Fruit fly (Drosophila melanogaster) whole organism, embryonic: ENCODE measurements around the gene CG18428.

Source experiments
- CG1024 ChIP-seq: fragments of 200-800 bp; sonication (Bioruptor generic); IDR thresholded peaks from 2 replicates; pipeline ENCODE4 v1.3.6; 2022; ENCODE audit warnings: missing biosample characterization, missing genetic modification characterization
- CG10321 ChIP-seq: fragments of 200-800 bp; sonication (Bioruptor generic); IDR thresholded peaks from 2 replicates; pipeline ENCODE4 v1.3.6; 2022; ENCODE audit warnings: missing biosample characterization, missing genetic modification characterization
- CG10366 ChIP-seq: fragments of 200-800 bp; sonication (Bioruptor generic); IDR thresholded peaks from 2 replicates; pipeline ENCODE4 v1.3.6; 2022; ENCODE audit warnings: missing biosample characterization, missing genetic modification characterization
- CG11723 ChIP-seq: fragments of 200-800 bp; sonication (Bioruptor generic); optimal IDR thresholded peaks from 2 replicates; lab custom pipeline; 2017; ENCODE audit warnings: missing biosample characterization, mild to moderate bottlenecking, missing genetic modification characterization
- CG14050 ChIP-seq: fragments of 200-800 bp; sonication (Bioruptor generic); IDR thresholded peaks from 3 replicates; pipeline ENCODE4 v1.3.6; 2022; ENCODE audit warnings: missing biosample characterization, missing genetic modification characterization
- CG18011 ChIP-seq: fragments of 200-800 bp; sonication (Bioruptor generic); optimal IDR thresholded peaks from 2 replicates; lab custom pipeline; 2017; ENCODE audit warnings: missing biosample characterization, missing genetic modification characterization, mild to moderate bottlenecking, moderate library complexity, missing genotype
- CG18262 ChIP-seq: fragments of 200-800 bp; optimal IDR thresholded peaks from 3 replicates; lab custom pipeline; 2019; ENCODE audit warnings: missing biosample characterization, mild to moderate bottlenecking, missing genetic modification characterization, moderate library complexity
- CG18619 ChIP-seq: fragments of 200-800 bp; sonication (Bioruptor generic); optimal IDR thresholded peaks from 3 replicates; lab custom pipeline; 2017; ENCODE audit warnings: missing biosample characterization, mild to moderate bottlenecking, missing genetic modification characterization
- CG32772 ChIP-seq: fragments of 200-800 bp; sonication (Bioruptor generic); IDR thresholded peaks from 2 replicates; pipeline ENCODE4 v1.3.6; 2022; ENCODE audit warnings: missing biosample characterization, missing genetic modification characterization
- CG3281 ChIP-seq: fragments of 200-800 bp; sonication (Bioruptor generic); optimal IDR thresholded peaks from 3 replicates; lab custom pipeline; 2017; ENCODE audit warnings: missing biosample characterization, mild to moderate bottlenecking, missing genetic modification characterization
- CG33557 ChIP-seq: fragments of 200-800 bp; sonication (Bioruptor generic); optimal IDR thresholded peaks from 2 replicates; lab custom pipeline; 2019; ENCODE audit warnings: missing biosample characterization, mild to moderate bottlenecking, missing genetic modification characterization, moderate library complexity
- CG34224 ChIP-seq: fragments of 200-800 bp; sonication (Bioruptor generic); IDR thresholded peaks from 3 replicates; pipeline ENCODE4 v1.3.6; 2022; ENCODE audit warnings: missing biosample characterization, missing genetic modification characterization; ENCODE audit not compliant: partially characterized antibody
- CG3838 ChIP-seq: fragments of 200-800 bp; sonication (Bioruptor generic); optimal IDR thresholded peaks from 3 replicates; lab custom pipeline; 2016; ENCODE audit warnings: missing biosample characterization, missing genetic modification characterization
- CG5180 ChIP-seq: fragments of 200-800 bp; sonication (Bioruptor generic); optimal IDR thresholded peaks from 3 replicates; lab custom pipeline; 2017; ENCODE audit warnings: missing biosample characterization, missing genetic modification characterization, mild to moderate bottlenecking, moderate library complexity, missing genetic modification reagents
- CG6765 ChIP-seq: fragments of 200-800 bp; sonication (Bioruptor generic); optimal IDR thresholded peaks from 3 replicates; lab custom pipeline; 2017; ENCODE audit warnings: missing biosample characterization, mild to moderate bottlenecking, missing genetic modification characterization
- CG7372 ChIP-seq: fragments of 200-800 bp; sonication (Bioruptor generic); IDR thresholded peaks from 2 replicates; pipeline ENCODE4 v1.3.6; 2022; ENCODE audit warnings: missing biosample characterization, missing genetic modification characterization
- CG7963 ChIP-seq: fragments of 200-800 bp; sonication (Bioruptor generic); IDR thresholded peaks from 3 replicates; pipeline ENCODE4 v1.3.6; 2022; ENCODE audit warnings: missing biosample characterization, missing genetic modification characterization; ENCODE audit not compliant: partially characterized antibody
- CG8089 ChIP-seq: fragments of 200-800 bp; sonication (Bioruptor generic); optimal IDR thresholded peaks from 3 replicates; lab custom pipeline; 2016; ENCODE audit warnings: missing biosample characterization, missing genetic modification characterization
- CG8478 ChIP-seq: fragments of >200 bp; optimal IDR thresholded peaks from 2 replicates; lab custom pipeline; 2018
- Doc3 ChIP-seq: fragments of 200-800 bp; sonication (Bioruptor generic); IDR thresholded peaks from 3 replicates; pipeline ENCODE4 v1.3.6; 2022; ENCODE audit warnings: missing biosample characterization, missing genetic modification characterization; ENCODE audit not compliant: partially characterized antibody
- Dref ChIP-seq: fragments of 200-800 bp; sonication (Bioruptor generic); IDR thresholded peaks from 2 replicates; pipeline ENCODE4 v1.3.6; 2022; ENCODE audit warnings: missing biosample characterization, missing genetic modification characterization
- GATAe ChIP-seq: fragments of 200-800 bp; sonication (Bioruptor generic); conservative IDR thresholded peaks from 2 replicates; pipeline ENCODE4 v1.3.6; 2022; ENCODE audit warnings: missing biosample characterization, missing genetic modification characterization
- H15 ChIP-seq: fragments of 200-800 bp; sonication (Bioruptor generic); IDR thresholded peaks from 3 replicates; pipeline ENCODE4 v1.3.6; 2022; ENCODE audit warnings: missing biosample characterization, missing genetic modification characterization
- H2.0 ChIP-seq: fragments of 200-800 bp; sonication (Bioruptor generic); IDR thresholded peaks from 2 replicates; pipeline ENCODE4 v1.3.6; 2022; ENCODE audit warnings: missing biosample characterization, missing genetic modification characterization
- HLH54F ChIP-seq: fragments of 200-800 bp; sonication (Bioruptor generic); optimal IDR thresholded peaks from 3 replicates; lab custom pipeline; 2016; ENCODE audit warnings: missing biosample characterization, missing genetic modification characterization
- Mes4 ChIP-seq: fragments of 200-800 bp; sonication (Bioruptor generic); optimal IDR thresholded peaks from 2 replicates; lab custom pipeline; 2016; ENCODE audit warnings: missing biosample characterization, missing genetic modification characterization
- NK7.1 ChIP-seq: fragments of 200-800 bp; sonication (Bioruptor generic); optimal IDR thresholded peaks from 3 replicates; lab custom pipeline; 2016; ENCODE audit warnings: missing biosample characterization, missing genetic modification characterization
- Neu2 ChIP-seq: fragments of 200-800 bp; sonication (Bioruptor generic); optimal IDR thresholded peaks from 3 replicates; lab custom pipeline; 2016; ENCODE audit warnings: missing biosample characterization, missing genetic modification characterization, borderline replicate concordance
- Poxn ChIP-seq: fragments of 200-800 bp; sonication (Bioruptor generic); IDR thresholded peaks from 2 replicates; pipeline ENCODE4 v1.3.6; 2022; ENCODE audit warnings: missing biosample characterization, missing genetic modification characterization
- Sox102F ChIP-seq: fragments of 200-800 bp; sonication (Bioruptor generic); optimal IDR thresholded peaks from 2 replicates; lab custom pipeline; 2018; ENCODE audit warnings: missing biosample characterization, mild to moderate bottlenecking, missing genetic modification characterization, moderate library complexity
- al ChIP-seq: fragments of 200-800 bp; sonication (Bioruptor generic); IDR thresholded peaks from 2 replicates; pipeline ENCODE4 v1.3.6; 2022; ENCODE audit warnings: missing biosample characterization, missing genetic modification characterization
- cad ChIP-seq: fragments of >200 bp; optimal IDR thresholded peaks from 2 replicates; lab custom pipeline; 2017; ENCODE audit warnings: missing biosample characterization, missing genetic modification characterization
- cg ChIP-seq: fragments of 200-800 bp; sonication (Bioruptor generic); optimal IDR thresholded peaks from 3 replicates; lab custom pipeline; 2019; ENCODE audit warnings: missing biosample characterization, mild to moderate bottlenecking, missing genetic modification characterization, moderate library complexity
- chif ChIP-seq, 2 experiments: fragments of 200-800 bp; sonication (Bioruptor generic); optimal IDR thresholded peaks; 3 replicates each; lab custom pipeline; 2016; ENCODE audit warnings: missing biosample characterization in 2 of 2, missing genetic modification characterization in 2 of 2
- dmrt99B ChIP-seq: fragments of 200-800 bp; sonication (Bioruptor generic); optimal IDR thresholded peaks from 2 replicates; lab custom pipeline; 2018; ENCODE audit warnings: missing biosample characterization, mild to moderate bottlenecking, missing genetic modification characterization, moderate library complexity
- emc ChIP-seq: fragments of 200-800 bp; sonication (Bioruptor generic); optimal IDR thresholded peaks from 2 replicates; lab custom pipeline; 2016; ENCODE audit warnings: missing biosample characterization, missing genetic modification characterization
- exex ChIP-seq: fragments of 200-800 bp; sonication (Bioruptor generic); optimal IDR thresholded peaks from 4 replicates; lab custom pipeline; 2018; ENCODE audit warnings: missing biosample characterization, mild to moderate bottlenecking, missing genetic modification characterization, moderate library complexity
- fu2 ChIP-seq: fragments of 200-800 bp; sonication (Bioruptor generic); optimal IDR thresholded peaks from 2 replicates; lab custom pipeline; 2016; ENCODE audit warnings: missing biosample characterization, missing genetic modification characterization
- inv ChIP-seq: fragments of 200-800 bp; sonication (Bioruptor generic); IDR thresholded peaks from 2 replicates; pipeline ENCODE4 v1.3.6; 2022; ENCODE audit warnings: missing biosample characterization, missing genetic modification characterization; ENCODE audit not compliant: partially characterized antibody
- lilli ChIP-seq: fragments of 200-800 bp; sonication (Bioruptor generic); optimal IDR thresholded peaks from 3 replicates; lab custom pipeline; 2016; ENCODE audit warnings: missing biosample characterization, missing genetic modification characterization
- lmd ChIP-seq: fragments of 200-800 bp; sonication (Bioruptor generic); IDR thresholded peaks from 2 replicates; pipeline ENCODE4 v1.3.6; 2022; ENCODE audit warnings: missing biosample characterization, missing genetic modification characterization
- nau ChIP-seq: fragments of 200-800 bp; sonication (Bioruptor generic); optimal IDR thresholded peaks from 3 replicates; lab custom pipeline; 2017; ENCODE audit warnings: missing biosample characterization, mild to moderate bottlenecking, missing genetic modification characterization, missing genetic modification reagents
- sd ChIP-seq: fragments of 200-800 bp; sonication (Bioruptor generic); optimal IDR thresholded peaks from 3 replicates; lab custom pipeline; 2018; ENCODE audit warnings: missing biosample characterization, mild to moderate bottlenecking, missing genetic modification characterization, moderate library complexity
- sisA ChIP-seq: fragments of 200-800 bp; sonication (Bioruptor generic); IDR thresholded peaks from 2 replicates; pipeline ENCODE4 v1.3.6; 2022; ENCODE audit warnings: missing biosample characterization, missing genetic modification characterization
- tap ChIP-seq: fragments of 200-800 bp; optimal IDR thresholded peaks from 3 replicates; lab custom pipeline; 2019; ENCODE audit warnings: missing biosample characterization, mild to moderate bottlenecking, missing genetic modification characterization, moderate library complexity
- tgo ChIP-seq: fragments of 200-800 bp; sonication (Bioruptor generic); IDR thresholded peaks from 3 replicates; pipeline ENCODE4 v1.3.6; 2022; ENCODE audit warnings: missing biosample characterization, missing genetic modification characterization
- wdn ChIP-seq: fragments of 200-800 bp; sonication (Bioruptor generic); IDR thresholded peaks from 2 replicates; pipeline ENCODE4 v1.3.6; 2022; ENCODE audit warnings: missing biosample characterization, missing genetic modification characterization
- zen2 ChIP-seq: fragments of 200-800 bp; sonication (Bioruptor generic); IDR thresholded peaks from 3 replicates; pipeline ENCODE4 v1.3.6; 2022; ENCODE audit warnings: missing biosample characterization, missing genetic modification characterization; ENCODE audit not compliant: partially characterized antibody

Gene CG18428

DNA sequence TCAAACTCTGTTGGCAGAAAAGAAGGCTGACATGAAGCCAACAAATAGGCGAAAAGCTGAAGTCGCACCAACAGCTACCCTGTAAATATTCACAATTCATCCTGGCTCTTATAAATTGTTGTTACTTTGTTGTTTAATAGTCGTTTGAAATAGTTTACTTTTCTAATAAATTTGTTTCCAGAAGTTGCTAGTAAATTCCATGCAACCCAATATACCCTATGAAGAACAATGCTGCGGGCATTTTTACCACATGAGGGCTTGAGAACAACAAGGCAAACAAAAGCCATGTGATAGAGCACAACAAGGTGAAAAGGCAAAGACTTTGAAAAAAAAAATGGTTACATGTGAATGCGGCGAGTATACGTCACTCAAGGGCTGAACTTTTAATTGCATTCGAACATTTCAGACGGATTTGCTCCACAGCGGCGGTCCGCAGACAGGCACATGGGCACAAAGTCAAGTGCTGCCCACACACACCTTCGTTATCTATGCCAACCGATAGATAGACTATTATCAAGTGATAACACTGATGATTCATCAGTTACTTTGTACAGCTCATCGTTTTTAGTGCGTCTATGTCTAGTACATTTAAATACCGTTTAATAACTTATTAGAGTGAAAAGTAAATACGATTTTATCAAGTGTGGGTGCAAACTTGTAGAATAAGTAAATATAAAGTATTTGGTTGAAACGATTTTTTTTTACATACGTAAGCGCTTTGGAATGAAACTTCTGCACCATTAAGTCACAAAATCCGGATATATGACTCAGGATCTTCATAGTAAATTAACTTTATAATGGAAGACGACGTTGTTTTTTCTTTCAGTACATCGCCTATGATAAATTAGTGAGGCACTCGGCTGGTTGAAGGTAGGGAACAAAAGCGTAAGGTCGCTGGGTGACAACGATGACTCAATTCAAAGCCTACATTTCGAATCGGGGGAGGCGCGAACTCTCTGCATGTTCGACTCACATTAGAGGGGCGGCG, 9.8 kb upstream of the CG18428 start (continued):
- TF ChIP-seq dmrt99B (tag; lab: Kevin White, UChicago): peak; percentile 80
- TF ChIP-seq Dref (GFP tag; lab: Robert Waterston, UW): no peak
- no peak for TF ChIP-seq CG5180 (GFP tag; lab: Kevin White, UChicago)
- peak; percentile 57 for TF ChIP-seq CG1024 (GFP tag; lab: Robert Waterston, UW)
- no peak for TF ChIP-seq CG33557 (GFP tag; lab: Kevin White, UChicago)
- peak; percentile 77 for TF ChIP-seq tap (tag; lab: Kevin White, UChicago)
- peak; percentile 87 for TF ChIP-seq CG10366 (GFP tag; lab: Robert Waterston, UW)
- peak; percentile 86 for TF ChIP-seq H15 (GFP tag; lab: Robert Waterston, UW)
- TF ChIP-seq GATAe (GFP tag; lab: Robert Waterston, UW): peak; percentile 41
- peak; percentile 79 for TF ChIP-seq sisA (GFP tag; lab: Robert Waterston, UW)
- TF ChIP-seq inv (GFP tag; lab: Robert Waterston, UW): no peak
- peak; percentile 76 for TF ChIP-seq CG14050 (GFP tag; lab: Robert Waterston, UW)
- TF ChIP-seq CG7372: peak; percentile 78
- peak; percentile 49 for TF ChIP-seq nau (GFP tag; lab: Kevin White, UChicago)
- peak; percentile 85 for TF ChIP-seq Sox102F
- TF ChIP-seq Poxn (GFP tag; lab: Robert Waterston, UW): peak; percentile 44; the same call in 1 of the 2 replicates
- peak; percentile 64 for TF ChIP-seq emc (GFP tag; lab: Kevin White, UChicago)
- TF ChIP-seq wdn (GFP tag; lab: Robert Waterston, UW): peak; percentile 45; the same call in 1 of the 2 replicates
- no peak for TF ChIP-seq CG7963 (GFP tag; lab: Robert Waterston, UW)
- TF ChIP-seq CG34224 (GFP tag; lab: Robert Waterston, UW): no peak
- TF ChIP-seq zen2 (GFP tag; lab: Robert Waterston, UW): no peak
- TF ChIP-seq CG3281 (GFP tag; lab: Kevin White, UChicago): peak; percentile 67
- peak; percentile 72 for TF ChIP-seq CG18619 (GFP tag; lab: Kevin White, UChicago)
- TF ChIP-seq CG6765 (GFP tag; lab: Kevin White, UChicago): peak; percentile 13
- TF ChIP-seq CG10321 (GFP tag; lab: Robert Waterston, UW): peak; percentile 40; the same call in 1 of the 2 replicates
- peak; percentile 67 for TF ChIP-seq exex (tag; lab: Kevin White, UChicago)
- TF ChIP-seq CG18011: peak; percentile 64
- peak; percentile 84 to 89 for TF ChIP-seq chif (GFP tag; optimal IDR thresholded peaks at IDR 0.05; lab: Kevin White, UChicago)
- TF ChIP-seq NK7.1 (GFP tag; lab: Kevin White, UChicago): peak; percentile 69
- peak; percentile 47 for TF ChIP-seq CG18262 (tag; lab: Kevin White, UChicago)
- TF ChIP-seq cad (GFP tag; lab: Kevin White, UChicago): no peak
- TF ChIP-seq lmd (GFP tag; lab: Robert Waterston, UW): peak; percentile 87
- no peak for TF ChIP-seq cg (GFP tag; lab: Kevin White, UChicago)
- peak; percentile 50 for TF ChIP-seq Mes4 (GFP tag; lab: Kevin White, UChicago)
- TF ChIP-seq CG8478 (lab: Kevin White, UChicago): no peak
- peak; percentile 28 for TF ChIP-seq sd (tag; lab: Kevin White, UChicago)
- peak; percentile 34 for TF ChIP-seq CG11723 (GFP tag; lab: Kevin White, UChicago)
- TF ChIP-seq Neu2: no peak
- peak; percentile 54 for TF ChIP-seq CG8089 (GFP tag; lab: Kevin White, UChicago)
- TF ChIP-seq al (GFP tag; lab: Robert Waterston, UW): peak; percentile 80
- peak; percentile 69 for TF ChIP-seq fu2 (GFP tag; lab: Kevin White, UChicago)
- TF ChIP-seq H2.0 (GFP tag; lab: Robert Waterston, UW): peak; percentile 87
- peak; percentile 80 for TF ChIP-seq tgo
- no peak for TF ChIP-seq CG3838 (GFP tag; lab: Kevin White, UChicago)
- TF ChIP-seq HLH54F: peak; percentile 85
- TF ChIP-seq CG32772: peak; percentile 82
- no peak for TF ChIP-seq Doc3
- peak; percentile 86 for TF ChIP-seq lilli (GFP tag; lab: Kevin White, UChicago)
